Worm (Caenorhabditis elegans) whole organism, L4 larva: ENCODE results near the gene F22B5.10.

Experiments used
- T26A8.4 ChIP-seq: fragments of 200-800 bp; sonication (Bioruptor generic); IDR thresholded peaks from 2 replicates; pipeline ENCODE4 v1.3.6; 2022; ENCODE audit warnings: missing genetic modification characterization, missing compliant biosample characterization
- dmd-6 ChIP-seq: fragments of 200-800 bp; sonication (Bioruptor generic); IDR thresholded peaks from 2 replicates; pipeline ENCODE4 v1.3.6; 2022; ENCODE audit warnings: missing genetic modification reagents, missing genetic modification characterization, missing compliant biosample characterization
- fos-1 ChIP-seq: fragments of 150-350 bp; optimal IDR thresholded peaks from 2 replicates; lab custom pipeline; 2014; ENCODE audit warnings: missing biosample characterization, missing genetic modification characterization
- lsy-2 ChIP-seq, 2 experiments: fragments of 150-350 bp in 1 of 2; sonication (generic microtip) in 1 of 2; optimal IDR thresholded peaks; 2 replicates each; lab custom pipeline; 2014 to 2017; ENCODE audit warnings: missing biosample characterization in 2 of 2, missing genetic modification characterization in 2 of 2
- madf-5 ChIP-seq, 2 experiments: fragments of 200-800 bp; sonication (Bioruptor generic); IDR thresholded peaks; 2 replicates each; pipeline ENCODE4 v1.3.6; 2022; ENCODE audit warnings: missing compliant biosample characterization in 2 of 2, missing genetic modification characterization in 2 of 2
- nhr-237 ChIP-seq: sonication (generic microtip); optimal IDR thresholded peaks from 2 replicates; lab custom pipeline; 2017; ENCODE audit warnings: missing biosample characterization, missing genetic modification characterization
- pqm-1 ChIP-seq: sonication (generic microtip); optimal IDR thresholded peaks from 2 replicates; lab custom pipeline; 2017; ENCODE audit warnings: missing biosample characterization, missing genetic modification characterization
- set-16 ChIP-seq: fragments of 200-800 bp; sonication (Bioruptor generic); IDR thresholded peaks from 2 replicates; pipeline ENCODE4 v1.3.6; 2022; ENCODE audit warnings: missing genetic modification reagents, missing genetic modification characterization, missing compliant biosample characterization
- snpc-4 ChIP-seq: fragments of 150-350 bp; optimal IDR thresholded peaks from 2 replicates; lab custom pipeline; 2014; ENCODE audit warnings: missing biosample characterization, missing genetic modification characterization
- zag-1 ChIP-seq: fragments of 150-350 bp; optimal IDR thresholded peaks from 2 replicates; lab custom pipeline; 2014; ENCODE audit warnings: missing biosample characterization, missing genetic modification characterization
- ztf-11 ChIP-seq: fragments of 150-350 bp; optimal IDR thresholded peaks from 2 replicates; lab custom pipeline; 2014; ENCODE audit warnings: missing biosample characterization, missing genetic modification characterization

DNA sequence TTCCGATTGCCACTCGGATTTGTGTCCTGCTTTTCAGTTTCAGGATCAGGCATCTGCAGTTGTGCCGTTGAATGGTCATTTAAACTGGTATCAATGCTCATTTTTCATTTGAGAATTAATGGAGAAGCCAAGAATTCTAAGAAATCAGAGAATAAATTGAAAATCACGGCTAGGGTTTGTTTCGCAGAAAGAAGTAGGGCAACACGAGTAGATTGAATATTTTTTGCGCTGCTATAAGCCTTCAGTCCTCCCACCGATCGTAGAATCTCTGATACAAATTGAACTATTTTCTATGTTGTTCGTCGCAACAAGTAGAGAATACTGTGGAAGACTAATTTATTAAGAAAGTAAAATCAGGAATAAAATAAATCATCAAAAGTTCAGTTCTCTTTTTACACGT lies 29.9 kb upstream of the F22B5.10 start, which contains the start of gene acp-3:
- TF ChIP-seq set-16 (GFP tag; lab: Robert Waterston, UW) = no peak
- TF ChIP-seq T26A8.4 (GFP tag; lab: Robert Waterston, UW) = no peak
- TF ChIP-seq nhr-237 (tag; lab: Kevin White, UChicago) = no peak
- no peak for TF ChIP-seq pqm-1 (tag; lab: Kevin White, UChicago)
- TF ChIP-seq madf-5 (GFP tag; IDR thresholded peaks at IDR 0.05; lab: Robert Waterston, UW) = no peak
- no peak for TF ChIP-seq dmd-6 (GFP tag; lab: Robert Waterston, UW)
- TF ChIP-seq lsy-2 (tag; optimal IDR thresholded peaks at IDR 0.05; lab: Kevin White, UChicago) = no peak
- no peak for TF ChIP-seq snpc-4 (tag; lab: Kevin White, UChicago)
- no peak for TF ChIP-seq fos-1 (tag; lab: Kevin White, UChicago)
- TF ChIP-seq zag-1 (tag; lab: Kevin White, UChicago) = no peak
- no peak for TF ChIP-seq ztf-11 (tag; lab: Kevin White, UChicago)
